Worm (Caenorhabditis elegans) whole organism, L4 larva: ENCODE measurements around the gene Y39H10A.1.

Experiments used
- F49E8.2 ChIP-seq: sonication (generic microtip); optimal IDR thresholded peaks from 2 replicates; lab custom pipeline; 2016; ENCODE audit warnings: missing compliant biosample characterization, mild to moderate bottlenecking, missing genetic modification characterization, borderline replicate concordance
- R02D3.7 ChIP-seq: fragments of 150-350 bp; sonication (generic microtip); optimal IDR thresholded peaks from 3 replicates; lab custom pipeline; 2014; ENCODE audit warnings: missing biosample characterization, missing genetic modification characterization
- ceh-28 ChIP-seq: fragments of 150-350 bp; optimal IDR thresholded peaks from 2 replicates; lab custom pipeline; 2014; ENCODE audit warnings: missing biosample characterization, missing genetic modification reagents, missing genetic modification characterization
- ceh-82 ChIP-seq: sonication (generic microtip); optimal IDR thresholded peaks from 2 replicates; lab custom pipeline; 2017; ENCODE audit warnings: missing biosample characterization, missing genetic modification characterization
- daf-16 ChIP-seq, 3 experiments: sonication (generic microtip); optimal IDR thresholded peaks; 2 replicates each; lab custom pipeline; 2016 to 2017; ENCODE audit warnings: missing genetic modification characterization in 3 of 3, missing genetic modification reagents in 3 of 3, mild to moderate bottlenecking in 2 of 3, missing compliant biosample characterization in 2 of 3, missing biosample characterization in 1 of 3, moderate library complexity in 1 of 3
- daf-8 ChIP-seq: fragments of 200-800 bp; sonication (Bioruptor generic); IDR thresholded peaks from 2 replicates; pipeline ENCODE4 v1.3.6; 2022; ENCODE audit warnings: missing genetic modification characterization, missing compliant biosample characterization
- fkh-10 ChIP-seq: fragments of 150-350 bp; optimal IDR thresholded peaks from 2 replicates; lab custom pipeline; 2014; ENCODE audit warnings: missing biosample characterization, missing genetic modification reagents, missing genetic modification characterization
- hif-1 ChIP-seq, 2 experiments: sonication (generic microtip); optimal IDR thresholded peaks; 2 replicates each; lab custom pipeline; 2016 to 2017; ENCODE audit warnings: missing compliant biosample characterization in 2 of 2, missing genetic modification characterization in 2 of 2, missing genetic modification reagents in 2 of 2, missing genotype in 2 of 2, mild to moderate bottlenecking in 1 of 2
- hlh-30 ChIP-seq: sonication (generic microtip); optimal IDR thresholded peaks from 2 replicates; lab custom pipeline; 2017; ENCODE audit warnings: antibody characterized with exemption, mild to moderate bottlenecking, missing genetic modification characterization, missing compliant biosample characterization; ENCODE audit not compliant: insufficient read depth
- jun-1 ChIP-seq: fragments of 150-350 bp; optimal IDR thresholded peaks from 2 replicates; lab custom pipeline; 2014; ENCODE audit warnings: missing biosample characterization, missing genetic modification reagents, missing genetic modification characterization
- spr-1 ChIP-seq: sonication (generic microtip); optimal IDR thresholded peaks from 2 replicates; lab custom pipeline; 2016; ENCODE audit warnings: mild to moderate bottlenecking, missing genetic modification characterization, missing compliant biosample characterization
- zag-1 ChIP-seq: fragments of 150-350 bp; optimal IDR thresholded peaks from 2 replicates; lab custom pipeline; 2014; ENCODE audit warnings: missing biosample characterization, missing genetic modification characterization

DNA sequence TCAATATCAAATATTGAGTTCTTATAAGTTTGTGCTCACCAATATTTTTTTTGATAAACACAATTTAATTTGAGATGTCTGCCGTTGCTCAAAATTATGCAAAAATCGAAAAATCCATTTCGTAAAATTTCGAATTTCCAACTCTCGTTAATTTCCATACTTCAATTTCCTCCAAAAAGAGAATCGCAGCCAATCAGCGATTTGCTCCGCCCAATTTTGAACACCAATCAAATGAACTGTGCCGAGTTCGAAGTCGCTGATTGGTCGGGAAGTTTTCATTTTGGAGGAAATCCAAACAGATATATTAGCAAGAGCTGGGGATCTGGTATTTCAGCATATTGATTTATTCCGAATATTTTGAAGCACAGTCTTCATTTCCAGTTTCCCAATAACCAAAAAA, 40.8 kb downstream of the Y39H10A.1 start:
- no peak for TF ChIP-seq ceh-28 (tag; lab: Kevin White, UChicago)
- TF ChIP-seq hlh-30: no peak
- TF ChIP-seq jun-1 (tag; lab: Kevin White, UChicago): no peak
- no peak for TF ChIP-seq daf-8 (GFP tag; lab: Robert Waterston, UW)
- TF ChIP-seq fkh-10: no peak
- TF ChIP-seq spr-1: no peak
- TF ChIP-seq zag-1 (tag; lab: Kevin White, UChicago): no peak
- TF ChIP-seq ceh-82 (tag; lab: Kevin White, UChicago): no peak
- TF ChIP-seq hif-1 (tag; optimal IDR thresholded peaks at IDR 0.05; lab: Kevin White, UChicago): no peak
- no peak for TF ChIP-seq R02D3.7 (tag; lab: Kevin White, UChicago)
- TF ChIP-seq daf-16 (GFP tag; optimal IDR thresholded peaks at IDR 0.05; lab: Kevin White, UChicago): no peak
- TF ChIP-seq daf-16 (tag; optimal IDR thresholded peaks at IDR 0.05; lab: Kevin White, UChicago): no peak
- no peak for TF ChIP-seq F49E8.2
